Worm (Caenorhabditis elegans) whole organism, young adult: ENCODE results near the gene F13A2.10.
A peak's percentile ranks its signal among the peaks of the same experiment; 100 is the strongest.

Experiments
- B0019.2 ChIP-seq: fragments of 200-800 bp; sonication (Bioruptor generic); conservative IDR thresholded peaks from 2 replicates; pipeline ENCODE4 v1.3.6; 2022; ENCODE audit warnings: missing genetic modification reagents, missing genetic modification characterization, missing compliant biosample characterization
- C17E4.6 ChIP-seq: fragments of 200-800 bp; sonication (Bioruptor generic); IDR thresholded peaks from 2 replicates; pipeline ENCODE4 v1.3.6; 2022; ENCODE audit warnings: missing genetic modification reagents, missing genetic modification characterization, missing compliant biosample characterization
- D2030.7 ChIP-seq: fragments of 200-800 bp; sonication (Bioruptor generic); IDR thresholded peaks from 2 replicates; pipeline ENCODE4 v1.3.6; 2022; ENCODE audit warnings: missing genetic modification reagents, missing genetic modification characterization, missing compliant biosample characterization
- F10E7.11 ChIP-seq: sonication (generic microtip); optimal IDR thresholded peaks from 2 replicates; lab custom pipeline; 2017; ENCODE audit warnings: mild to moderate bottlenecking, missing genetic modification characterization, moderate library complexity, missing compliant biosample characterization
- F23B12.7 ChIP-seq: sonication (generic microtip); optimal IDR thresholded peaks from 2 replicates; lab custom pipeline; 2017; ENCODE audit warnings: missing genetic modification characterization, mild to moderate bottlenecking, missing compliant biosample characterization, antibody characterized with exemption, moderate library complexity; ENCODE audit not compliant: insufficient read depth
- F52B5.7 ChIP-seq: sonication (generic microtip); optimal IDR thresholded peaks from 2 replicates; lab custom pipeline; 2016; ENCODE audit warnings: mild to moderate bottlenecking, missing genetic modification characterization, missing compliant biosample characterization
- F57A8.1 ChIP-seq: fragments of 200-800 bp; sonication (Bioruptor generic); optimal IDR thresholded peaks from 2 replicates; lab custom pipeline; 2018; ENCODE audit warnings: mild to moderate bottlenecking, missing genetic modification characterization, moderate library complexity, missing compliant biosample characterization
- K11D2.4 ChIP-seq: fragments of 200-800 bp; sonication (Bioruptor generic); IDR thresholded peaks from 2 replicates; pipeline ENCODE4 v1.3.6; 2022; ENCODE audit warnings: missing genetic modification reagents, missing genetic modification characterization, missing compliant biosample characterization
- ama-1 ChIP-seq, 3 experiments: fragments of 150-350 bp in 1 of 3; sonication (generic microtip) in 2 of 3; optimal IDR thresholded peaks; 2 replicates each; lab custom pipeline; 2014 to 2018; ENCODE audit warnings: missing biosample characterization in 2 of 3, missing genetic modification characterization in 2 of 3, missing genetic modification reagents in 2 of 3
- athp-1 ChIP-seq: sonication (generic microtip); optimal IDR thresholded peaks from 2 replicates; lab custom pipeline; 2017; ENCODE audit warnings: mild to moderate bottlenecking, missing genetic modification characterization, missing compliant biosample characterization
- attf-3 ChIP-seq: fragments of 200-800 bp; sonication (Bioruptor generic); conservative IDR thresholded peaks from 2 replicates; pipeline ENCODE4 v1.3.6; 2022; ENCODE audit warnings: missing genetic modification reagents, missing genetic modification characterization, missing compliant biosample characterization
- cebp-1 ChIP-seq, 2 experiments: fragments of 200-800 bp in 1 of 2; sonication (Bioruptor generic) in 1 of 2; sonication (generic microtip) in 1 of 2; IDR thresholded peaks in 1 of 2; optimal IDR thresholded peaks in 1 of 2; 2 replicates each; pipeline versions ENCODE4 v1.3.6 to Lab custom; 2017 to 2022; ENCODE audit warnings: missing compliant biosample characterization in 2 of 2, missing genetic modification characterization in 2 of 2, mild to moderate bottlenecking in 1 of 2, missing genetic modification reagents in 1 of 2, moderate library complexity in 1 of 2
- cebp-2 ChIP-seq: fragments of 200-800 bp; sonication (Bioruptor generic); IDR thresholded peaks from 2 replicates; pipeline ENCODE4 v1.3.6; 2022; ENCODE audit warnings: missing genetic modification characterization, missing compliant biosample characterization
- ceh-100 ChIP-seq: fragments of 200-800 bp; sonication (Bioruptor generic); IDR thresholded peaks from 2 replicates; pipeline ENCODE4 v1.3.6; 2022; ENCODE audit warnings: missing genetic modification reagents, missing genetic modification characterization, missing compliant biosample characterization
- ceh-79 ChIP-seq: sonication (generic microtip); optimal IDR thresholded peaks from 2 replicates; lab custom pipeline; 2017; ENCODE audit warnings: mild to moderate bottlenecking, missing genetic modification characterization, missing compliant biosample characterization
- egl-44 ChIP-seq: fragments of 200-800 bp; sonication (Bioruptor generic); IDR thresholded peaks from 2 replicates; pipeline ENCODE4 v1.3.6; 2022; ENCODE audit warnings: missing genetic modification reagents, missing genetic modification characterization, missing compliant biosample characterization
- him-1 ChIP-seq: sonication (generic microtip); optimal IDR thresholded peaks from 2 replicates; lab custom pipeline; 2016; ENCODE audit warnings: missing genotype, missing genetic modification reagents, missing genetic modification characterization, missing compliant biosample characterization
- hlh-12 ChIP-seq: sonication (generic microtip); optimal IDR thresholded peaks from 2 replicates; lab custom pipeline; 2016; ENCODE audit warnings: missing genetic modification characterization, missing compliant biosample characterization
- hlh-26 ChIP-seq: fragments of 200-800 bp; sonication (Bioruptor generic); conservative IDR thresholded peaks from 2 replicates; pipeline ENCODE4 v1.3.6; 2022; ENCODE audit warnings: missing genetic modification reagents, missing genetic modification characterization, missing compliant biosample characterization
- hsf-1 ChIP-seq: fragments of 200-800 bp; sonication (Bioruptor generic); IDR thresholded peaks from 2 replicates; pipeline ENCODE4 v1.3.6; 2022; ENCODE audit warnings: missing genetic modification reagents, missing genetic modification characterization, missing compliant biosample characterization
- lag-1 ChIP-seq: fragments of 200-800 bp; sonication (Bioruptor generic); IDR thresholded peaks from 2 replicates; pipeline ENCODE4 v1.3.6; 2022; ENCODE audit warnings: missing genetic modification reagents, missing genetic modification characterization, missing compliant biosample characterization
- let-526 ChIP-seq: fragments of 200-800 bp; sonication (Bioruptor generic); IDR thresholded peaks from 2 replicates; pipeline ENCODE4 v1.3.6; 2022; ENCODE audit warnings: missing genetic modification reagents, missing genetic modification characterization, missing compliant biosample characterization
- lin-35 ChIP-seq, 3 experiments: fragments of 150-350 bp in 2 of 3; sonication (generic microtip) in 1 of 3; optimal IDR thresholded peaks; 2 replicates each; lab custom pipeline; 2014 to 2018; ENCODE audit warnings: missing biosample characterization in 3 of 3, missing genetic modification characterization in 3 of 3, missing genetic modification reagents in 3 of 3
- lin-54 ChIP-seq: fragments of 200-800 bp; sonication (Bioruptor generic); optimal IDR thresholded peaks from 2 replicates; lab custom pipeline; 2018; ENCODE audit warnings: mild to moderate bottlenecking, missing genetic modification characterization, missing compliant biosample characterization
- lir-1 ChIP-seq: fragments of 200-800 bp; sonication (Bioruptor generic); conservative IDR thresholded peaks from 2 replicates; pipeline ENCODE4 v1.3.6; 2022; ENCODE audit warnings: missing genetic modification reagents, missing genetic modification characterization, missing compliant biosample characterization
- lsl-1 ChIP-seq: fragments of 200-800 bp; sonication (Bioruptor generic); optimal IDR thresholded peaks from 2 replicates; lab custom pipeline; 2018; ENCODE audit warnings: mild to moderate bottlenecking, missing genetic modification characterization, moderate library complexity, missing compliant biosample characterization
- madf-6 ChIP-seq: fragments of 200-800 bp; sonication (Bioruptor generic); IDR thresholded peaks from 2 replicates; pipeline ENCODE4 v1.3.6; 2022; ENCODE audit warnings: missing genetic modification reagents, missing genetic modification characterization, missing compliant biosample characterization
- mcd-1 ChIP-seq: fragments of 200-800 bp; sonication (Bioruptor generic); IDR thresholded peaks from 2 replicates; pipeline ENCODE4 v1.3.6; 2022; ENCODE audit warnings: missing genetic modification reagents, missing genetic modification characterization, missing compliant biosample characterization
- nfya-2 ChIP-seq: fragments of 200-800 bp; sonication (Bioruptor generic); IDR thresholded peaks from 2 replicates; pipeline ENCODE4 v1.3.6; 2022; ENCODE audit warnings: missing genetic modification reagents, missing genetic modification characterization, missing compliant biosample characterization
- nfyb-1 ChIP-seq: fragments of 200-800 bp; sonication (Bioruptor generic); IDR thresholded peaks from 2 replicates; pipeline ENCODE4 v1.3.6; 2022; ENCODE audit warnings: missing genetic modification reagents, missing genetic modification characterization, missing compliant biosample characterization
- nhr-27 ChIP-seq: fragments of 200-800 bp; sonication (Bioruptor generic); optimal IDR thresholded peaks from 2 replicates; lab custom pipeline; 2018; ENCODE audit warnings: mild to moderate bottlenecking, missing genetic modification characterization, moderate library complexity, missing compliant biosample characterization
- nhr-80 ChIP-seq: sonication (generic microtip); optimal IDR thresholded peaks from 2 replicates; lab custom pipeline; 2016; ENCODE audit warnings: missing genetic modification characterization, missing compliant biosample characterization
- nhr-90 ChIP-seq: sonication (generic microtip); optimal IDR thresholded peaks from 2 replicates; lab custom pipeline; 2016; ENCODE audit warnings: missing genotype, mild to moderate bottlenecking, missing genetic modification characterization, missing compliant biosample characterization
- rcor-1 ChIP-seq: fragments of 200-800 bp; sonication (Bioruptor generic); IDR thresholded peaks from 2 replicates; pipeline ENCODE4 v1.3.6; 2022; ENCODE audit warnings: missing genetic modification reagents, missing genetic modification characterization, missing compliant biosample characterization
- rec-8 ChIP-seq, 2 experiments: sonication (generic microtip); optimal IDR thresholded peaks; 2 replicates each; lab custom pipeline; 2016; ENCODE audit warnings: mild to moderate bottlenecking in 2 of 2, missing genetic modification characterization in 2 of 2, missing genetic modification reagents in 2 of 2, missing genotype in 2 of 2, missing biosample characterization in 1 of 2, missing compliant biosample characterization in 1 of 2, moderate library complexity in 1 of 2
- rpc-1 ChIP-seq, 2 experiments: fragments of 150-350 bp in 1 of 2; sonication (generic microtip) in 1 of 2; optimal IDR thresholded peaks; 2 replicates each; lab custom pipeline; 2014 to 2018; ENCODE audit warnings: missing biosample characterization in 1 of 2, missing genetic modification characterization in 1 of 2, missing genetic modification reagents in 1 of 2, missing genotype in 1 of 2
- snpc-1.1 ChIP-seq: sonication (generic microtip); optimal IDR thresholded peaks from 2 replicates; lab custom pipeline; 2017; ENCODE audit warnings: missing genetic modification characterization, mild to moderate bottlenecking, missing compliant biosample characterization, antibody characterized with exemption, moderate library complexity, missing genotype, missing genetic modification reagents; ENCODE audit not compliant: insufficient read depth
- tlf-1 ChIP-seq: fragments of 200-800 bp; sonication (Bioruptor generic); optimal IDR thresholded peaks from 2 replicates; lab custom pipeline; 2018; ENCODE audit warnings: mild to moderate bottlenecking, missing genetic modification characterization, missing compliant biosample characterization
- unc-62 ChIP-seq: fragments of 150-350 bp; optimal IDR thresholded peaks from 2 replicates; lab custom pipeline; 2014; ENCODE audit warnings: missing biosample characterization, missing genetic modification reagents, missing genetic modification characterization
- xnd-1 ChIP-seq: sonication (generic microtip); optimal IDR thresholded peaks from 2 replicates; lab custom pipeline; 2016; ENCODE audit warnings: missing genotype, missing genetic modification reagents, missing genetic modification characterization, missing compliant biosample characterization

The F13A2.10 gene

DNA sequence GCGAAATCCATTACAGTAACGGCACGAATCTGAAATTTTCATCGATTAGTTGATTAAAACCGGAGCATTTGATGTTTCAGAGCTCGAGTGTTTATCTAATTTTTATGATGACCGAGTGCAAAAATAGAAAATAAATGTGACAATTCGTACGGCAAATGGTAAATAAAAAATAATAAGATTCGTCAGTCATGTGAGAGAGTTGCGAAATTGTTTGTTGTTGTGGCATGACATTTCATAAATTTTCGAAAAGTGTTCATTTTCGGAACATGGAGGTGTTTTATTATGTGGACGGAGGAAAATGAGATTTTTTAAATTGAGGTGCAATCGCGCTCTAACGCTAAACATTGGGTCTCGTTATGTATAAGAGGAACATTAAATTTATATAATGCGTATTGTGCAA lies 44.3 kb downstream of the F13A2.10 start:
- no peak for TF ChIP-seq F57A8.1 (GFP tag; lab: Kevin White, UChicago)
- TF ChIP-seq hlh-12 (tag; lab: Kevin White, UChicago) = no peak
- no peak for TF ChIP-seq nhr-80 (tag; lab: Kevin White, UChicago)
- TF ChIP-seq let-526 (GFP tag; lab: Robert Waterston, UW) = no peak
- no peak for TF ChIP-seq ama-1 (optimal IDR thresholded peaks at IDR 0.05; lab: Kevin White, UChicago)
- TF ChIP-seq ama-1 (GFP tag; optimal IDR thresholded peaks at IDR 0.05; lab: Kevin White, UChicago) = no peak
- no peak for TF ChIP-seq rcor-1 (GFP tag; lab: Robert Waterston, UW)
- peak; percentile 72; the same call in 1 of the 2 replicates for TF ChIP-seq cebp-1 (GFP tag; IDR thresholded peaks at IDR 0.05; lab: Robert Waterston, UW)
- TF ChIP-seq cebp-1 (tag; optimal IDR thresholded peaks at IDR 0.05; lab: Kevin White, UChicago) = peak; percentile 88
- no peak for TF ChIP-seq unc-62

DNA sequence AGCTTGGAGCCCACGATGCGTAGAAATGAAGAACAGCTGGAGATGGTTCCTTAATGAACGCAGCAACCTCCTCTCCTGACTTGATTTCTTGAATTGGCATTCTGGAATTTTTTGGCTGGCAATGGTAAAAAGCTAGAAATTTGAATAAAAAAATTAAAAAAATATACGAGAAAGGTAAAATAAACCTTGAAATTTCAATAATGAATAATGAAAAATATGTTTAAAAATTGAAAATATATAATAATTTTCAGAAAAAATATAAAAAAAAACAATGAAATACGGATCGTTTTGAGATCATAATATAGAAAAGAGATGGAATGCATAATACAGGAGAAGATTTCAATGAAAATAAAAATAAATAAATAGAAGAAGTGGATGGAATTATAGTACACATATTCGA lies 44.9 kb downstream of the F13A2.10 start, which contains the start of gene glrx-3:
glrx-3 (minus strand) TSS at position 101 of the 400 bp plus-strand sequence.
- no peak for TF ChIP-seq D2030.7
- TF ChIP-seq attf-3 (GFP tag; lab: Robert Waterston, UW) = no peak
- no peak for TF ChIP-seq rpc-1 (optimal IDR thresholded peaks at IDR 0.05; lab: Kevin White, UChicago)
- TF ChIP-seq rpc-1 (tag; optimal IDR thresholded peaks at IDR 0.05; lab: Kevin White, UChicago) = no peak
- TF ChIP-seq C17E4.6 (GFP tag; lab: Robert Waterston, UW) = no peak
- TF ChIP-seq F52B5.7 (tag; lab: Kevin White, UChicago) = peak; percentile 33
- no peak for TF ChIP-seq ceh-79 (tag; lab: Kevin White, UChicago)
- TF ChIP-seq tlf-1 (GFP tag; lab: Kevin White, UChicago) = no peak
- 0 out of 2 replicates have a peak, but pooled peaks have one; percentile 26 for TF ChIP-seq madf-6 (GFP tag; lab: Robert Waterston, UW)
- peak; percentile 17; the same call in 1 of the 2 replicates for TF ChIP-seq mcd-1 (GFP tag; lab: Robert Waterston, UW)
- TF ChIP-seq F23B12.7 (tag; lab: Kevin White, UChicago) = no peak
- no peak for TF ChIP-seq snpc-1.1
- TF ChIP-seq egl-44 (GFP tag; lab: Robert Waterston, UW) = no peak
- no peak for TF ChIP-seq F10E7.11
- TF ChIP-seq lag-1 (GFP tag; lab: Robert Waterston, UW) = no peak
- TF ChIP-seq nhr-27 (tag; lab: Kevin White, UChicago) = no peak
- TF ChIP-seq nfya-2 (GFP tag; lab: Robert Waterston, UW) = no peak
- TF ChIP-seq K11D2.4 = no peak

ce11 chrV:4339479-4339878 lies 46.6 kb downstream of the F13A2.10 start:
- TF ChIP-seq lir-1 (GFP tag; lab: Robert Waterston, UW) = no peak
- no peak for TF ChIP-seq ceh-100 (GFP tag; lab: Robert Waterston, UW)
- no peak for TF ChIP-seq xnd-1 (tag; lab: Kevin White, UChicago)
- no peak for TF ChIP-seq lin-54 (GFP tag; lab: Kevin White, UChicago)
- no peak for TF ChIP-seq attf-3 (GFP tag; lab: Robert Waterston, UW)
- TF ChIP-seq hsf-1 = no peak
- TF ChIP-seq athp-1 = no peak
- TF ChIP-seq lsl-1 = no peak
- no peak for TF ChIP-seq nhr-90 (tag; lab: Kevin White, UChicago)
- TF ChIP-seq rec-8 (tag; optimal IDR thresholded peaks at IDR 0.05; lab: Kevin White, UChicago) = no peak
- TF ChIP-seq mcd-1 (GFP tag; lab: Robert Waterston, UW) = peak; percentile 47
- TF ChIP-seq cebp-2 = no peak
- TF ChIP-seq him-1 (tag; lab: Kevin White, UChicago) = no peak
- TF ChIP-seq nfyb-1 = no peak
- TF ChIP-seq lin-35 (GFP tag; optimal IDR thresholded peaks at IDR 0.05; lab: Kevin White, UChicago) = peak in 1 of 3 experiments; percentile 39
- TF ChIP-seq B0019.2 (GFP tag; lab: Robert Waterston, UW) = no peak
- TF ChIP-seq hlh-26 (GFP tag; lab: Robert Waterston, UW) = no peak
